Worm (Caenorhabditis elegans) whole organism, young adult: ENCODE data around the gene egl-38.
A peak's percentile ranks its signal among the peaks of the same experiment; 100 is the strongest.

Source experiments
- B0019.2 ChIP-seq: fragments of 200-800 bp; sonication (Bioruptor generic); conservative IDR thresholded peaks from 2 replicates; pipeline ENCODE4 v1.3.6; 2022; ENCODE audit warnings: missing genetic modification reagents, missing genetic modification characterization, missing compliant biosample characterization
- B0336.3 ChIP-seq: fragments of 200-800 bp; sonication (Bioruptor generic); IDR thresholded peaks from 2 replicates; pipeline ENCODE4 v1.3.6; 2022; ENCODE audit warnings: missing genetic modification characterization, missing compliant biosample characterization
- C06A6.2 ChIP-seq: fragments of 200-800 bp; sonication (Bioruptor generic); conservative IDR thresholded peaks from 2 replicates; pipeline ENCODE4 v1.3.6; 2022; ENCODE audit warnings: missing genetic modification characterization, missing compliant biosample characterization
- F23B12.7 ChIP-seq: sonication (generic microtip); optimal IDR thresholded peaks from 2 replicates; lab custom pipeline; 2017; ENCODE audit warnings: missing genetic modification characterization, mild to moderate bottlenecking, missing compliant biosample characterization, antibody characterized with exemption, moderate library complexity; ENCODE audit not compliant: insufficient read depth
- F33H1.4 ChIP-seq: fragments of 200-800 bp; sonication (Bioruptor generic); IDR thresholded peaks from 2 replicates; pipeline ENCODE4 v1.3.6; 2022; ENCODE audit warnings: missing genetic modification reagents, missing genetic modification characterization, missing compliant biosample characterization
- F37B4.10 ChIP-seq: fragments of 200-800 bp; sonication (Bioruptor generic); IDR thresholded peaks from 2 replicates; pipeline ENCODE4 v1.3.6; 2022; ENCODE audit warnings: missing genetic modification characterization, missing compliant biosample characterization
- F49E8.2 ChIP-seq: sonication (generic microtip); optimal IDR thresholded peaks from 3 replicates; lab custom pipeline; 2017; ENCODE audit warnings: missing genetic modification characterization, mild to moderate bottlenecking, missing compliant biosample characterization, antibody characterized with exemption, moderate library complexity; ENCODE audit not compliant: insufficient read depth
- F52B5.7 ChIP-seq: sonication (generic microtip); optimal IDR thresholded peaks from 2 replicates; lab custom pipeline; 2016; ENCODE audit warnings: mild to moderate bottlenecking, missing genetic modification characterization, missing compliant biosample characterization
- T26A5.8 ChIP-seq: sonication (generic microtip); optimal IDR thresholded peaks from 2 replicates; lab custom pipeline; 2016; ENCODE audit warnings: missing genetic modification characterization, missing compliant biosample characterization
- Y53G8AR.9 ChIP-seq: fragments of 200-800 bp; sonication (Bioruptor generic); conservative IDR thresholded peaks from 2 replicates; pipeline ENCODE4 v1.3.6; 2022; ENCODE audit warnings: missing genetic modification reagents, missing genetic modification characterization, missing compliant biosample characterization
- Y67H2A.10 ChIP-seq: fragments of 200-800 bp; sonication (Bioruptor generic); conservative IDR thresholded peaks from 2 replicates; pipeline ENCODE4 v1.3.6; 2022; ENCODE audit warnings: missing genetic modification reagents, missing genetic modification characterization, missing compliant biosample characterization
- Y79H2A.3 ChIP-seq: fragments of 200-800 bp; sonication (Bioruptor generic); conservative IDR thresholded peaks from 2 replicates; pipeline ENCODE4 v1.3.6; 2022; ENCODE audit warnings: missing genetic modification reagents, missing genetic modification characterization, missing compliant biosample characterization
- ZK185.1 ChIP-seq: sonication (generic microtip); optimal IDR thresholded peaks from 2 replicates; lab custom pipeline; 2016; ENCODE audit warnings: mild to moderate bottlenecking, missing genetic modification characterization, missing compliant biosample characterization; ENCODE audit not compliant: poor library complexity, severe bottlenecking
- akir-1 ChIP-seq: fragments of 200-800 bp; sonication (Bioruptor generic); optimal IDR thresholded peaks from 2 replicates; lab custom pipeline; 2018; ENCODE audit warnings: mild to moderate bottlenecking, missing genetic modification characterization, moderate library complexity, missing compliant biosample characterization
- atf-7 ChIP-seq: sonication (generic microtip); optimal IDR thresholded peaks from 2 replicates; lab custom pipeline; 2017; ENCODE audit warnings: mild to moderate bottlenecking, missing genetic modification characterization, missing compliant biosample characterization
- attf-3 ChIP-seq: fragments of 200-800 bp; sonication (Bioruptor generic); conservative IDR thresholded peaks from 2 replicates; pipeline ENCODE4 v1.3.6; 2022; ENCODE audit warnings: missing genetic modification reagents, missing genetic modification characterization, missing compliant biosample characterization
- bed-1 ChIP-seq: fragments of 200-800 bp; sonication (Bioruptor generic); IDR thresholded peaks from 2 replicates; pipeline ENCODE4 v1.3.6; 2022; ENCODE audit warnings: missing genetic modification reagents, missing genetic modification characterization, missing compliant biosample characterization
- ccch-3 ChIP-seq: fragments of 200-800 bp; sonication (Bioruptor generic); optimal IDR thresholded peaks from 2 replicates; lab custom pipeline; 2018; ENCODE audit warnings: mild to moderate bottlenecking, missing genetic modification characterization, missing compliant biosample characterization
- ceh-27 ChIP-seq: fragments of 200-800 bp; sonication (Bioruptor generic); optimal IDR thresholded peaks from 2 replicates; lab custom pipeline; 2018; ENCODE audit warnings: mild to moderate bottlenecking, missing genetic modification characterization, moderate library complexity, missing compliant biosample characterization
- ceh-40 ChIP-seq: fragments of 200-800 bp; sonication (Bioruptor generic); IDR thresholded peaks from 2 replicates; pipeline ENCODE4 v1.3.6; 2022; ENCODE audit warnings: missing genetic modification characterization, missing compliant biosample characterization
- chd-7 ChIP-seq: sonication (generic microtip); optimal IDR thresholded peaks from 2 replicates; lab custom pipeline; 2016; ENCODE audit warnings: mild to moderate bottlenecking, missing genetic modification characterization, moderate library complexity, missing compliant biosample characterization
- die-1 ChIP-seq: sonication (generic microtip); optimal IDR thresholded peaks from 2 replicates; lab custom pipeline; 2016; ENCODE audit warnings: missing genotype, mild to moderate bottlenecking, missing genetic modification characterization, missing compliant biosample characterization
- dpff-1 ChIP-seq: sonication (generic microtip); optimal IDR thresholded peaks from 2 replicates; lab custom pipeline; 2017; ENCODE audit warnings: mild to moderate bottlenecking, missing genetic modification characterization, missing compliant biosample characterization
- dpl-1 ChIP-seq: fragments of 150-350 bp; optimal IDR thresholded peaks from 2 replicates; lab custom pipeline; 2014; ENCODE audit warnings: missing biosample characterization, missing genetic modification reagents, missing genetic modification characterization
- efl-1 ChIP-seq: fragments of 150-350 bp; optimal IDR thresholded peaks from 2 replicates; lab custom pipeline; 2014; ENCODE audit warnings: missing biosample characterization, missing genetic modification reagents, missing genetic modification characterization
- egl-18 ChIP-seq: fragments of 200-800 bp; sonication (Bioruptor generic); IDR thresholded peaks from 2 replicates; pipeline ENCODE4 v1.3.6; 2022; ENCODE audit warnings: missing genetic modification reagents, missing genetic modification characterization, missing compliant biosample characterization
- egrh-3 ChIP-seq: fragments of 200-800 bp; sonication (Bioruptor generic); IDR thresholded peaks from 2 replicates; pipeline ENCODE4 v1.3.6; 2022; ENCODE audit warnings: missing genetic modification reagents, missing genetic modification characterization, missing compliant biosample characterization
- fkh-3 ChIP-seq: sonication (generic microtip); optimal IDR thresholded peaks from 2 replicates; lab custom pipeline; 2016; ENCODE audit warnings: mild to moderate bottlenecking, missing genetic modification characterization, missing compliant biosample characterization
- him-1 ChIP-seq: sonication (generic microtip); optimal IDR thresholded peaks from 2 replicates; lab custom pipeline; 2016; ENCODE audit warnings: missing genotype, missing genetic modification reagents, missing genetic modification characterization, missing compliant biosample characterization
- hrde-1 ChIP-seq: sonication (generic microtip); optimal IDR thresholded peaks from 2 replicates; lab custom pipeline; 2016; ENCODE audit warnings: missing genetic modification characterization, mild to moderate bottlenecking, missing compliant biosample characterization, moderate library complexity, missing genotype, missing genetic modification reagents, borderline replicate concordance
- lin-26 ChIP-seq: fragments of 200-800 bp; sonication (Bioruptor generic); IDR thresholded peaks from 2 replicates; pipeline ENCODE4 v1.3.6; 2022; ENCODE audit warnings: missing genetic modification reagents, missing genetic modification characterization, missing compliant biosample characterization
- lin-40 ChIP-seq: sonication (generic microtip); optimal IDR thresholded peaks from 2 replicates; lab custom pipeline; 2016; ENCODE audit warnings: missing genetic modification characterization, mild to moderate bottlenecking, missing compliant biosample characterization, missing genotype, missing genetic modification reagents
- lir-1 ChIP-seq: fragments of 200-800 bp; sonication (Bioruptor generic); conservative IDR thresholded peaks from 2 replicates; pipeline ENCODE4 v1.3.6; 2022; ENCODE audit warnings: missing genetic modification reagents, missing genetic modification characterization, missing compliant biosample characterization
- madf-10 ChIP-seq: sonication (generic microtip); optimal IDR thresholded peaks from 2 replicates; lab custom pipeline; 2016; ENCODE audit warnings: mild to moderate bottlenecking, missing genetic modification characterization, missing compliant biosample characterization
- madf-3 ChIP-seq: fragments of 200-800 bp; sonication (Bioruptor generic); IDR thresholded peaks from 2 replicates; pipeline ENCODE4 v1.3.6; 2022; ENCODE audit warnings: missing genetic modification reagents, missing genetic modification characterization, missing compliant biosample characterization
- madf-8 ChIP-seq: fragments of 200-800 bp; sonication (Bioruptor generic); conservative IDR thresholded peaks from 2 replicates; pipeline ENCODE4 v1.3.6; 2022; ENCODE audit warnings: missing genetic modification reagents, missing genetic modification characterization, missing compliant biosample characterization
- mel-28 ChIP-seq: sonication (generic microtip); optimal IDR thresholded peaks from 2 replicates; lab custom pipeline; 2016; ENCODE audit warnings: borderline replicate concordance, mild to moderate bottlenecking, missing genetic modification characterization, missing compliant biosample characterization
- mes-4 ChIP-seq: sonication (generic microtip); optimal IDR thresholded peaks from 2 replicates; lab custom pipeline; 2016; ENCODE audit warnings: missing genotype, missing genetic modification characterization, missing compliant biosample characterization
- nfya-2 ChIP-seq: fragments of 200-800 bp; sonication (Bioruptor generic); IDR thresholded peaks from 2 replicates; pipeline ENCODE4 v1.3.6; 2022; ENCODE audit warnings: missing genetic modification reagents, missing genetic modification characterization, missing compliant biosample characterization
- pha-4 ChIP-seq: fragments of 150-350 bp; sonication (generic microtip); optimal IDR thresholded peaks from 2 replicates; lab custom pipeline; 2014; ENCODE audit warnings: missing biosample characterization, missing genetic modification reagents, missing genetic modification characterization
- snpc-1.3 ChIP-seq: sonication (generic microtip); optimal IDR thresholded peaks from 2 replicates; lab custom pipeline; 2017; ENCODE audit warnings: missing genetic modification characterization, mild to moderate bottlenecking, missing compliant biosample characterization, antibody characterized with exemption, moderate library complexity, missing genotype, missing genetic modification reagents; ENCODE audit not compliant: insufficient read depth
- snpc-3.4 ChIP-seq: sonication (generic microtip); optimal IDR thresholded peaks from 2 replicates; lab custom pipeline; 2017; ENCODE audit warnings: missing genetic modification characterization, mild to moderate bottlenecking, missing compliant biosample characterization, antibody characterized with exemption, moderate library complexity, missing genotype, missing genetic modification reagents
- tbx-9 ChIP-seq: sonication (generic microtip); optimal IDR thresholded peaks from 2 replicates; lab custom pipeline; 2016; ENCODE audit warnings: borderline replicate concordance, missing genetic modification characterization, inconsistent platforms, missing compliant biosample characterization
- unc-130 ChIP-seq: sonication (generic microtip); optimal IDR thresholded peaks from 2 replicates; lab custom pipeline; 2016; ENCODE audit warnings: missing genetic modification reagents, missing genetic modification characterization, missing compliant biosample characterization
- xnd-1 ChIP-seq: sonication (generic microtip); optimal IDR thresholded peaks from 2 replicates; lab custom pipeline; 2016; ENCODE audit warnings: missing genotype, missing genetic modification reagents, missing genetic modification characterization, missing compliant biosample characterization
- zim-3 ChIP-seq: sonication (generic microtip); optimal IDR thresholded peaks from 2 replicates; lab custom pipeline; 2017; ENCODE audit warnings: mild to moderate bottlenecking, missing genetic modification characterization, moderate library complexity, missing compliant biosample characterization
- ztf-28 ChIP-seq: fragments of 200-800 bp; sonication (Bioruptor generic); IDR thresholded peaks from 2 replicates; pipeline ENCODE4 v1.3.6; 2022; ENCODE audit warnings: missing genetic modification reagents, missing genetic modification characterization, missing compliant biosample characterization
- ztf-3 ChIP-seq: fragments of 200-800 bp; sonication (Bioruptor generic); optimal IDR thresholded peaks from 2 replicates; lab custom pipeline; 2018; ENCODE audit warnings: mild to moderate bottlenecking, missing genetic modification characterization, missing compliant biosample characterization
- ztf-6 ChIP-seq: fragments of 200-800 bp; sonication (Bioruptor generic); IDR thresholded peaks from 2 replicates; pipeline ENCODE4 v1.3.6; 2022; ENCODE audit warnings: missing genetic modification reagents, missing genetic modification characterization, missing compliant biosample characterization

The egl-38 gene

ce11 chrIV:10157034-10157433, 46.7 kb upstream of the egl-38 start (continued):
- TF ChIP-seq madf-3 (GFP tag; lab: Robert Waterston, UW) (no peak), F52B5.7 (no peak), T26A5.8 (tag; lab: Kevin White, UChicago) (no peak), B0336.3 (GFP tag; lab: Robert Waterston, UW) (no peak), Y79H2A.3 (GFP tag; lab: Robert Waterston, UW) (no peak), unc-130 (GFP tag; lab: Kevin White, UChicago) (no peak), mes-4 (no peak), B0019.2 (GFP tag; lab: Robert Waterston, UW) (no peak), Y53G8AR.9 (no peak), pha-4 (tag; lab: Kevin White, UChicago) (no peak), ZK185.1 (tag; lab: Kevin White, UChicago) (no peak), akir-1 (GFP tag; lab: Kevin White, UChicago) (no peak), lin-26 (GFP tag; lab: Robert Waterston, UW) (no peak), C06A6.2 (no peak), ztf-6 (GFP tag; lab: Robert Waterston, UW) (no peak), F23B12.7 (no peak), fkh-3 (tag; lab: Kevin White, UChicago) (no peak), F33H1.4 (peak; percentile 90), dpff-1 (tag; lab: Kevin White, UChicago) (no peak), xnd-1 (peak; percentile 80), attf-3 (GFP tag; lab: Robert Waterston, UW) (no peak), zim-3 (tag; lab: Kevin White, UChicago) (no peak), dpl-1 (GFP tag; lab: Kevin White, UChicago) (no peak), Y67H2A.10 (GFP tag; lab: Robert Waterston, UW) (no peak), egl-18 (GFP tag; lab: Robert Waterston, UW) (no peak), lin-40 (tag; lab: Kevin White, UChicago) (no peak), snpc-3.4 (tag; lab: Kevin White, UChicago) (no peak), ceh-40 (GFP tag; lab: Robert Waterston, UW) (no peak), ceh-27 (GFP tag; lab: Kevin White, UChicago) (no peak), snpc-1.3 (tag; lab: Kevin White, UChicago) (peak; percentile 6), ztf-28 (GFP tag; lab: Robert Waterston, UW) (no peak), F37B4.10 (GFP tag; lab: Robert Waterston, UW) (no peak), die-1 (tag; lab: Kevin White, UChicago) (no peak), nfya-2 (GFP tag; lab: Robert Waterston, UW) (no peak), atf-7 (tag; lab: Kevin White, UChicago) (no peak), egrh-3 (GFP tag; lab: Robert Waterston, UW) (no peak), madf-8 (GFP tag; lab: Robert Waterston, UW) (peak; percentile 78), chd-7 (tag; lab: Kevin White, UChicago) (no peak), lir-1 (no peak), tbx-9 (tag; lab: Kevin White, UChicago) (no peak), hrde-1 (tag; lab: Kevin White, UChicago) (no peak), madf-10 (tag; lab: Kevin White, UChicago) (no peak), him-1 (tag; lab: Kevin White, UChicago) (peak; percentile 22), F49E8.2 (tag; lab: Kevin White, UChicago) (peak; percentile 31), bed-1 (GFP tag; lab: Robert Waterston, UW) (no peak), ccch-3 (GFP tag; lab: Kevin White, UChicago) (no peak), efl-1 (no peak), ztf-3 (GFP tag; lab: Kevin White, UChicago) (no peak), mel-28 (tag; lab: Kevin White, UChicago) (no peak)
